Worm (Caenorhabditis elegans) whole organism, late embryonic: Measurements from ENCODE around the gene mrp-1.

Experiments used
- F13H6.1 ChIP-seq: sonication (generic microtip); optimal IDR thresholded peaks from 2 replicates; lab custom pipeline; 2016; ENCODE audit warnings: missing genetic modification characterization, missing compliant biosample characterization
- K02D7.2 ChIP-seq: sonication (generic microtip); optimal IDR thresholded peaks from 2 replicates; lab custom pipeline; 2017; ENCODE audit warnings: mild to moderate bottlenecking, missing genetic modification characterization, missing compliant biosample characterization
- ahr-1 ChIP-seq: sonication (generic microtip); optimal IDR thresholded peaks from 2 replicates; lab custom pipeline; 2016; ENCODE audit warnings: missing genetic modification characterization, missing compliant biosample characterization
- dve-1 ChIP-seq: sonication (generic microtip); optimal IDR thresholded peaks from 2 replicates; lab custom pipeline; 2017; ENCODE audit warnings: antibody characterized with exemption, mild to moderate bottlenecking, missing genetic modification characterization, missing compliant biosample characterization
- fkh-10 ChIP-seq: fragments of 150-350 bp; optimal IDR thresholded peaks from 2 replicates; lab custom pipeline; 2014; ENCODE audit warnings: missing biosample characterization, missing genetic modification reagents, missing genetic modification characterization
- hlh-8 ChIP-seq: sonication (generic microtip); optimal IDR thresholded peaks from 2 replicates; lab custom pipeline; 2016; ENCODE audit warnings: missing genotype, missing genetic modification characterization, missing compliant biosample characterization
- pha-4 ChIP-seq: fragments of 150-350 bp; optimal IDR thresholded peaks from 2 replicates; lab custom pipeline; 2018; ENCODE audit warnings: missing biosample characterization, missing genetic modification reagents, missing genetic modification characterization
- rnt-1 ChIP-seq: sonication (generic microtip); optimal IDR thresholded peaks from 2 replicates; lab custom pipeline; 2016; ENCODE audit warnings: missing genetic modification characterization, missing compliant biosample characterization

DNA sequence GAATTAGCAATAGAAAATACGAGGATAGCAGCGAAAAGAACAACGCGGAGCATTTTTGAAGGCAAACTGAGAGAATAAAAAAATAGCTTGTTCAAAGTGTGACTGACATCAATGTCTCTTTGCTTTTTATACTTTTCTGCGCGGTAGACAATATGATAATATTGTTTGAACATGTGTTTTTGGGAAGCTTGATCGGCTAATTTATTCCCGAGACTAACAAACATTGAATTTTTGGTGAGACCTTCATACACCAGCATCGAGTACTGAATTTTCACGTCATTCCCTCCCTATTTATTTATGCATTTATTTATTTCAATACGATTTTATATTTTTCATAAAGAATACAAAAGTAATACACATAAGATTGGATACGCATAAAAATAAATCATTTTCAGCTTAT lies 56.8 kb downstream of the mrp-1 start, which contains the start of gene B0310.6:
- TF ChIP-seq hlh-8 (tag; lab: Kevin White, UChicago), result no peak
- no peak for TF ChIP-seq dve-1 (tag; lab: Kevin White, UChicago)
- no peak for TF ChIP-seq pha-4 (tag; lab: Kevin White, UChicago)
- TF ChIP-seq fkh-10 (GFP tag; lab: Kevin White, UChicago), result no peak
- TF ChIP-seq ahr-1 (tag; lab: Kevin White, UChicago), result no peak
- TF ChIP-seq F13H6.1 (tag; lab: Kevin White, UChicago), result no peak
- no peak for TF ChIP-seq rnt-1 (tag; lab: Kevin White, UChicago)
- TF ChIP-seq K02D7.2 (tag; lab: Kevin White, UChicago), result no peak
